Fruit fly (Drosophila melanogaster): ENCODE data around the gene CG32263.

- TF ChIP-seq lola (GFP tag; optimal IDR thresholded peaks at IDR 0.05) (no peak), trh (GFP tag; optimal IDR thresholded peaks at IDR 0.05) (no peak)
Observed at dm6 chr3L:3799766-3800165, 11.1 kb downstream of the CG32263 start.

Data from whole organism, embryonic.